Worm (Caenorhabditis elegans): ENCODE results near the gene fbxb-37.

Gene fbxb-37

DNA sequence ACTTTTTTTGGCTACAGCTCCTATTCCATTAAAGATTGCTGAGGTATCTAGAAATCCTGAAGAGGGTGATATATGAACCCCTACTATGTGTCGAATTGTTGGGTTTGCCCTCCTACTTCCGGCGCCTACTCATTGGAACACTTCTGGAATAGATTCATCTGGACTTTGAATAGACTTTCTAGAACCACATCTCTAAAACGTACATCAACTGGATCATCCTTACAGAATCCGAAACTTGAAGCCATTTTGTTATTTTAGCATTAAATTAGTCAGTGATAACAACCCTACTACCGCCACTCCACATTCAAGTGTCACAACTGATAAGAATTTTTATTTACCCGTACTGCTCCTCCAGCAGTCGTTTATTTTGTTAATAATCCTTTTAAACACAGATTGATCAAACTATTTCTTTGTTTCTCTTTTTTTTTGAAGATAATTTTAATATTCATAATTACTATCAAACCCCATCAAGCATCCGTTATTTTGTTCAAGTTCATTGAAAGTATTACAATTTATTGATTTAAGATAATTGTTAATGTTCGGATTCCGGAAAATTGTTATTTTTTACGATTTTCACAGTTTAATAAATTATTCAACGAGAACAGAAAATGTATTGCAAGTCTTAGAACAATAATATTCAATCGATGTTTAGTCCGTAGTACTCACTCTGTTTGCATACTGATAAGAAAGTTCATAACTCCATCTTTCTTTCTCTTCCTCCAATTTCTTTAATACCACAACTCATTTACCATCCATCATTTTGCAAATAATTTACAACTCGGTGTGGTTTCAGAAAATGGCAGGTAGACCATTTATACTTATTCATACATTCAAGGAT is 5.7 kb upstream of the fbxb-37 start, which contains the start of gene math-42 (continued):
- TF ChIP-seq pha-4 (GFP tag; IDR thresholded peaks at IDR 0.05) (no peak), pha-4 (tag; optimal IDR thresholded peaks at IDR 0.05) (no peak), snpc-1.2 (GFP tag; IDR thresholded peaks at IDR 0.05) (no peak), sdz-12 (GFP tag; optimal IDR thresholded peaks at IDR 0.05) (no peak), cey-2 (tag; optimal IDR thresholded peaks at IDR 0.05; ENCODE audit: borderline replicate concordance, insufficient read depth) (no peak), mep-1 (tag; optimal IDR thresholded peaks at IDR 0.05) (no peak)

ce11 chrII:2094924-2095650 is 1.4 kb upstream of the fbxb-37 start, which contains the start of gene T16A1.2:
Gene T16A1.2, plus strand, starts transcription at chrII:2095600.
- TF ChIP-seq mep-1 (tag; optimal IDR thresholded peaks at IDR 0.05), result no peak
- TF ChIP-seq egl-27 (tag; optimal IDR thresholded peaks at IDR 0.05), result no peak
- no peak for TF ChIP-seq nhr-10 (tag; optimal IDR thresholded peaks at IDR 0.05)
- TF ChIP-seq duxl-1 (tag; optimal IDR thresholded peaks at IDR 0.05; ENCODE audit: poor library complexity), result no peak
- no peak for TF ChIP-seq nhr-48 (tag; optimal IDR thresholded peaks at IDR 0.05)
- TF ChIP-seq nhr-28 (tag; optimal IDR thresholded peaks at IDR 0.05), result no peak
- no peak for TF ChIP-seq F44E2.7 (GFP tag; IDR thresholded peaks at IDR 0.05)
- no peak for TF ChIP-seq jun-1 (tag; optimal IDR thresholded peaks at IDR 0.05)
- TF ChIP-seq pha-4 (GFP tag; IDR thresholded peaks at IDR 0.05), result no peak
- no peak for TF ChIP-seq pha-4 (tag; optimal IDR thresholded peaks at IDR 0.05)
- TF ChIP-seq ceh-44 (GFP tag; IDR thresholded peaks at IDR 0.05), result no peak
- TF ChIP-seq ceh-28 (tag; optimal IDR thresholded peaks at IDR 0.05), result no peak
- TF ChIP-seq nhr-11 (tag; optimal IDR thresholded peaks at IDR 0.05), result no peak
- no peak for TF ChIP-seq lin-38 (GFP tag; IDR thresholded peaks at IDR 0.05)

DNA sequence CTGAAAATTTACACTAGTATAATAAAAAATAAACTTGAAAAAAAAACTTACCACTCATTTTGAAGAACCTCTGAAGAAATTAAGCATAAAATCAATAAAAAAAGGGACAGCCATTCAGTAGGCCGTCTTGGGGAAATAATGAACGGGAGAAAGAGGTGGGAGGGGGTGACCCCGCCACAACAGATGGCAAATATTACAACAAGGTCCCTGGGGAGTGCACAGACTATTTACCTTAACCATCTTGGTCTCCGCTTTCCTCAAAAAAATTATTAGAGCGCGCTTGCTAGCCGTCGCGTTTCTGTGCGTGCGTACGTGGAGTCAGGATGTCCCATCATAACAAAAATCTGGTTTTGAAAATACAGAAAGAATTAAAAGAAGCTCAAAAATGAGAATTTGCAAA is 1.7 kb downstream of the fbxb-37 start, which contains the start of gene T16A1.10:
Gene T16A1.10 (minus strand): TSS at position 123 of the 400 bp plus-strand sequence.
- TF ChIP-seq unc-62 (GFP tag; optimal IDR thresholded peaks at IDR 0.05 in 1 of 2) (peak in 1 of 2 experiments; percentile 11), unc-62 (tag; optimal IDR thresholded peaks at IDR 0.05) (no peak), set-16 (GFP tag; IDR thresholded peaks at IDR 0.05) (no peak)

DNA sequence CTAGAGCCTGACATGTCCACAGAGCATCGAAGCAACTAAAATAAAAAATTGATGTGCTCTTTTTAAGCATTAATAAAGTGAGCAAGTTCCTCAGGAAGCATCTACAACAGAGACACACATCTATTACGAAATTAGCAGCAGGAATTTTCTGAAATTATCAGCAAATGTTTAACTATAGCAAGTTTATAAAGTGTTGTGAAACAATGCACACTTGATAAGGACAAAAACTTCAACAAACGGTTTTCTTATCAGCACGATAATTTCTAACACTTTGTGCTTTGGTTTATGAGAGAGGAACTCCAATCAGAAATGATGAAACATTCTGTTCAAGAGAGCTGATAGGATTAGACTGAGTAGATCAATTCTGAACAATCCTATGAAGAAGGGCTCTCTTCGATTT is 3.1 kb downstream of the fbxb-37 start, which contains the start of gene trpl-5:
Gene trpl-5 (minus strand): TSS at position 32 of the 400 bp plus-strand sequence.
- TF ChIP-seq hlh-11 (tag; optimal IDR thresholded peaks at IDR 0.05), result peak; percentile 43
- peak; percentile 70 for TF ChIP-seq dmd-6 (GFP tag; IDR thresholded peaks at IDR 0.05)
- TF ChIP-seq lin-1 (GFP tag; IDR thresholded peaks at IDR 0.05), result peak; percentile 72; the same call in 1 of the 2 replicates
- TF ChIP-seq pqm-1 (tag; optimal IDR thresholded peaks at IDR 0.05), result peak; percentile 99
- peak; percentile 82 for TF ChIP-seq nhr-28 (tag; optimal IDR thresholded peaks at IDR 0.05)
- peak; percentile 44; the same call in 1 of the 2 replicates for TF ChIP-seq php-3 (GFP tag; IDR thresholded peaks at IDR 0.05)
- no peak for TF ChIP-seq tra-1 (GFP tag; IDR thresholded peaks at IDR 0.05)
- TF ChIP-seq dve-1 (tag; optimal IDR thresholded peaks at IDR 0.05; ENCODE audit: insufficient read depth), result no peak
- peak; percentile 65 for TF ChIP-seq nhr-77 (tag; optimal IDR thresholded peaks at IDR 0.05)

- TF ChIP-seq nhr-28 (tag; optimal IDR thresholded peaks at IDR 0.05), result no peak
- TF ChIP-seq set-16 (GFP tag; IDR thresholded peaks at IDR 0.05), result peak; percentile 56; the same call in 1 of the 2 replicates
Measured at ce11 chrII:2087206-2087605, 6.5 kb downstream of the fbxb-37 start.

DNA sequence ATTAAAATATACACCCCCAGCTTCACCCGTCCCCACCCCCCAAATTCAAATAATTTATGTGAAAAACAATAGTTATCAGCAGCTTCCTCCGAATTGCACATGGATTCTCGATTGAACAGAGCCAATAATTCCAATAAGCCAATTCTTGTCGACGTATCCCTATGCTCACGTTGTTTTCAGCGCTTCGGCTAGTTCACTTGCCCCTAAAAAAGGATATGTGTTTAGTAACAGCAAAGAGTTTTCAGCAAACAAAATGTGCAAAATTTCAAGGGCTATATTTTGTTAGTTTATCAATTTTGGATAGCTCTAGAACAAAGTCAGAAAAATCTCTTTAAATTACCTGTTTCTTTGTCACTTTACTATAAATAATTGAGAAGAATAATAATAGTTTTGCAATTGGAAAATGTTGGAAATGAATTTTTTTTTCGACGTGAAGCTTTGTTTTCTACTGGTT is 9.9 kb downstream of the fbxb-37 start, which contains the start of the genes T16A1.5 and fbxc-49:
Gene T16A1.5 (minus strand): TSS at position 101 of the 454 bp plus-strand sequence.
Gene fbxc-49 (plus strand): TSS at position 404 of the 454 bp plus-strand sequence.
- TF ChIP-seq daf-16 (GFP tag; optimal IDR thresholded peaks at IDR 0.05) (no peak), daf-16 (tag; optimal IDR thresholded peaks at IDR 0.05) (no peak), aha-1 (tag) (peak; percentile 74), ZK337.2 (GFP tag; IDR thresholded peaks at IDR 0.05) (peak; percentile 37; the same call in 1 of the 2 replicates)

Measured in whole organism, L4 larva.